Worm (Caenorhabditis elegans) whole organism, L2 larva: ENCODE measurements around the gene H04M03.3.

Experiments used
- C34F6.9 ChIP-seq: fragments of 150-350 bp; optimal IDR thresholded peaks from 2 replicates; lab custom pipeline; 2014; ENCODE audit warnings: missing biosample characterization, missing genetic modification characterization
- F13H6.1 ChIP-seq: sonication (generic microtip); optimal IDR thresholded peaks from 2 replicates; lab custom pipeline; 2016; ENCODE audit warnings: missing genetic modification characterization, missing compliant biosample characterization
- R02D3.7 ChIP-seq: fragments of 150-350 bp; optimal IDR thresholded peaks from 2 replicates; lab custom pipeline; 2014; ENCODE audit warnings: missing biosample characterization, missing genetic modification characterization
- Y55F3AM.14 ChIP-seq: fragments of 200-800 bp; sonication (Bioruptor generic); optimal IDR thresholded peaks from 2 replicates; lab custom pipeline; 2018; ENCODE audit warnings: mild to moderate bottlenecking, missing genetic modification characterization, missing compliant biosample characterization
- ZK546.5 ChIP-seq: sonication (generic microtip); optimal IDR thresholded peaks from 2 replicates; lab custom pipeline; 2017; ENCODE audit warnings: missing biosample characterization, missing genetic modification characterization
- alr-1 ChIP-seq: fragments of 150-350 bp; optimal IDR thresholded peaks from 2 replicates; lab custom pipeline; 2014; ENCODE audit warnings: missing biosample characterization, missing genetic modification characterization
- blmp-1 ChIP-seq: sonication (generic microtip); optimal IDR thresholded peaks from 2 replicates; lab custom pipeline; 2017; ENCODE audit warnings: missing genetic modification characterization, mild to moderate bottlenecking, missing compliant biosample characterization, antibody characterized with exemption, moderate library complexity; ENCODE audit not compliant: insufficient read depth
- ceh-16 ChIP-seq: fragments of 150-350 bp; optimal IDR thresholded peaks from 2 replicates; lab custom pipeline; 2014; ENCODE audit warnings: missing biosample characterization, missing genetic modification characterization
- ceh-82 ChIP-seq: fragments of 150-350 bp; optimal IDR thresholded peaks from 2 replicates; lab custom pipeline; 2014; ENCODE audit warnings: missing biosample characterization, missing genetic modification characterization
- dmd-4 ChIP-seq: sonication (generic microtip); optimal IDR thresholded peaks from 2 replicates; lab custom pipeline; 2017; ENCODE audit warnings: missing biosample characterization, missing genetic modification characterization
- egl-27 ChIP-seq: sonication (generic microtip); optimal IDR thresholded peaks from 3 replicates; lab custom pipeline; 2017; ENCODE audit warnings: missing biosample characterization, missing genetic modification reagents, missing genetic modification characterization
- elt-1 ChIP-seq: fragments of 150-350 bp; optimal IDR thresholded peaks from 2 replicates; lab custom pipeline; 2014; ENCODE audit warnings: missing biosample characterization, missing genetic modification characterization
- elt-3 ChIP-seq: sonication (generic microtip); optimal IDR thresholded peaks from 2 replicates; lab custom pipeline; 2017; ENCODE audit warnings: missing biosample characterization, missing genetic modification characterization
- fos-1 ChIP-seq: fragments of 150-350 bp; optimal IDR thresholded peaks from 2 replicates; lab custom pipeline; 2014; ENCODE audit warnings: missing biosample characterization, missing genetic modification characterization
- lin-11 ChIP-seq: fragments of 150-350 bp; sonication (generic microtip); optimal IDR thresholded peaks from 2 replicates; lab custom pipeline; 2014; ENCODE audit warnings: missing biosample characterization, missing genetic modification characterization, inconsistent platforms, mixed read lengths
- lin-39 ChIP-seq: fragments of 150-350 bp; optimal IDR thresholded peaks from 2 replicates; lab custom pipeline; 2014; ENCODE audit warnings: missing biosample characterization, missing genetic modification reagents, missing genetic modification characterization
- lsy-2 ChIP-seq, 2 experiments: fragments of 150-350 bp in 1 of 2; sonication (generic microtip) in 1 of 2; optimal IDR thresholded peaks; 2 replicates each; lab custom pipeline; 2014 to 2017; ENCODE audit warnings: missing biosample characterization in 2 of 2, missing genetic modification characterization in 2 of 2
- mab-5 ChIP-seq: fragments of 150-350 bp; optimal IDR thresholded peaks from 2 replicates; lab custom pipeline; 2014; ENCODE audit warnings: missing biosample characterization, missing genetic modification characterization
- mbf-1 ChIP-seq: sonication (generic microtip); optimal IDR thresholded peaks from 2 replicates; lab custom pipeline; 2017; ENCODE audit warnings: missing biosample characterization, missing genetic modification characterization
- nhr-10 ChIP-seq: sonication (generic microtip); optimal IDR thresholded peaks from 2 replicates; lab custom pipeline; 2017; ENCODE audit warnings: missing biosample characterization, missing genetic modification characterization
- nhr-129 ChIP-seq: fragments of 150-350 bp; optimal IDR thresholded peaks from 2 replicates; lab custom pipeline; 2014; ENCODE audit warnings: missing biosample characterization, missing genetic modification characterization
- nhr-21 ChIP-seq: fragments of 150-350 bp; optimal IDR thresholded peaks from 2 replicates; lab custom pipeline; 2014; ENCODE audit warnings: missing biosample characterization, missing genetic modification characterization
- nhr-23 ChIP-seq: fragments of 150-350 bp; optimal IDR thresholded peaks from 2 replicates; lab custom pipeline; 2014; ENCODE audit warnings: missing biosample characterization, missing genetic modification reagents, missing genetic modification characterization
- nhr-237 ChIP-seq: fragments of 150-350 bp; optimal IDR thresholded peaks from 2 replicates; lab custom pipeline; 2014; ENCODE audit warnings: missing biosample characterization, missing genetic modification characterization
- nhr-25 ChIP-seq: fragments of 150-350 bp; sonication (generic microtip); optimal IDR thresholded peaks from 3 replicates; lab custom pipeline; 2014; ENCODE audit warnings: missing biosample characterization, missing genetic modification characterization
- peb-1 ChIP-seq: fragments of 150-350 bp; optimal IDR thresholded peaks from 2 replicates; lab custom pipeline; 2014; ENCODE audit warnings: missing biosample characterization, missing genetic modification characterization
- skn-1 ChIP-seq: sonication (generic microtip); optimal IDR thresholded peaks from 2 replicates; lab custom pipeline; 2017; ENCODE audit warnings: missing biosample characterization, missing genetic modification characterization
- sma-3 ChIP-seq: sonication (generic microtip); optimal IDR thresholded peaks from 2 replicates; lab custom pipeline; 2016; ENCODE audit warnings: missing genetic modification reagents, missing genetic modification characterization, missing compliant biosample characterization
- sma-9 ChIP-seq, 2 experiments: fragments of 150-350 bp in 1 of 2; sonication (generic microtip) in 1 of 2; optimal IDR thresholded peaks; 2 replicates each; lab custom pipeline; 2014 to 2016; ENCODE audit warnings: missing genetic modification characterization in 2 of 2, mild to moderate bottlenecking in 1 of 2, missing biosample characterization in 1 of 2, missing compliant biosample characterization in 1 of 2, missing genetic modification reagents in 1 of 2, moderate library complexity in 1 of 2
- snpc-4 ChIP-seq: fragments of 150-350 bp; optimal IDR thresholded peaks from 2 replicates; lab custom pipeline; 2014; ENCODE audit warnings: missing biosample characterization, missing genetic modification characterization
- unc-55 ChIP-seq: fragments of 150-350 bp; sonication (generic microtip); optimal IDR thresholded peaks from 3 replicates; lab custom pipeline; 2014; ENCODE audit warnings: missing biosample characterization, missing genetic modification reagents, missing genetic modification characterization
- zag-1 ChIP-seq: fragments of 150-350 bp; optimal IDR thresholded peaks from 2 replicates; lab custom pipeline; 2014; ENCODE audit warnings: missing biosample characterization, missing genetic modification characterization
- ztf-1 ChIP-seq: fragments of 200-800 bp; sonication (Bioruptor generic); conservative IDR thresholded peaks from 2 replicates; pipeline ENCODE4 v1.3.6; 2022; ENCODE audit warnings: missing genetic modification characterization, missing compliant biosample characterization
- ztf-4 ChIP-seq: fragments of 150-350 bp; optimal IDR thresholded peaks from 2 replicates; lab custom pipeline; 2014; ENCODE audit warnings: missing biosample characterization, missing genetic modification characterization

H04M03.3 gene

ce11 chrIV:5885180-5885887 lies 6.0 kb upstream of the H04M03.3 start, which contains the start of gene glf-1:
TSS of gene glf-1 (plus strand) at chrIV:5885835.
- TF ChIP-seq elt-3 (tag; lab: Kevin White, UChicago) (no peak), C34F6.9 (tag; lab: Kevin White, UChicago) (no peak), blmp-1 (peak; percentile 8), nhr-129 (tag; lab: Kevin White, UChicago) (no peak), elt-1 (tag; lab: Kevin White, UChicago) (peak; percentile 62)

ce11 chrIV:5886605-5887004 lies 4.8 kb upstream of the H04M03.3 start:
- no peak for TF ChIP-seq zag-1 (tag; lab: Kevin White, UChicago)
- TF ChIP-seq skn-1 (tag; lab: Kevin White, UChicago) = no peak
- no peak for TF ChIP-seq egl-27 (tag; lab: Kevin White, UChicago)
- TF ChIP-seq ceh-16 (tag; lab: Kevin White, UChicago) = no peak
- TF ChIP-seq elt-1 (tag; lab: Kevin White, UChicago) = no peak
- no peak for TF ChIP-seq nhr-21 (tag; lab: Kevin White, UChicago)
- no peak for TF ChIP-seq peb-1 (tag; lab: Kevin White, UChicago)
- TF ChIP-seq nhr-237 = no peak
- TF ChIP-seq F13H6.1 (tag; lab: Kevin White, UChicago) = no peak
- no peak for TF ChIP-seq ZK546.5 (tag; lab: Kevin White, UChicago)
- TF ChIP-seq ztf-1 (GFP tag; lab: Robert Waterston, UW) = no peak
- TF ChIP-seq fos-1 (tag; lab: Kevin White, UChicago) = no peak
- no peak for TF ChIP-seq dmd-4 (tag; lab: Kevin White, UChicago)
- TF ChIP-seq ztf-4 (tag; lab: Kevin White, UChicago) = no peak
- no peak for TF ChIP-seq nhr-10 (tag; lab: Kevin White, UChicago)
- no peak for TF ChIP-seq lsy-2 (tag; optimal IDR thresholded peaks at IDR 0.05; lab: Kevin White, UChicago)
- no peak for TF ChIP-seq snpc-4 (tag; lab: Kevin White, UChicago)
- no peak for TF ChIP-seq alr-1

ce11 chrIV:5895190-5895589 lies 3.8 kb downstream of the H04M03.3 start, which contains the start of gene nspb-6:
TSS of gene nspb-6 (plus strand) at chrIV:5895490.
- TF ChIP-seq sma-3 (GFP tag; lab: Kevin White, UChicago) (no peak), R02D3.7 (tag; lab: Kevin White, UChicago) (no peak), ceh-82 (tag; lab: Kevin White, UChicago) (no peak), ztf-1 (GFP tag; lab: Robert Waterston, UW) (no peak), nhr-237 (no peak), mab-5 (tag; lab: Kevin White, UChicago) (no peak), nhr-129 (tag; lab: Kevin White, UChicago) (no peak), Y55F3AM.14 (no peak), lin-11 (tag; lab: Kevin White, UChicago) (no peak), egl-27 (tag; lab: Kevin White, UChicago) (no peak), sma-9 (GFP tag; optimal IDR thresholded peaks at IDR 0.05; lab: Kevin White, UChicago) (no peak), sma-9 (tag; optimal IDR thresholded peaks at IDR 0.05; lab: Kevin White, UChicago) (no peak), unc-55 (GFP tag; lab: Kevin White, UChicago) (no peak), mbf-1 (tag; lab: Kevin White, UChicago) (no peak), nhr-23 (tag; lab: Kevin White, UChicago) (no peak)

- TF ChIP-seq nhr-25 (tag; lab: Kevin White, UChicago) (no peak), sma-9 (GFP tag; optimal IDR thresholded peaks at IDR 0.05; lab: Kevin White, UChicago) (no peak), sma-9 (tag; optimal IDR thresholded peaks at IDR 0.05; lab: Kevin White, UChicago) (no peak), lin-39 (tag; lab: Kevin White, UChicago) (no peak), elt-1 (tag; lab: Kevin White, UChicago) (no peak)
These were observed 5.0 kb downstream of the H04M03.3 start, which contains the start of gene pck-3 for ce11 chrIV:5896341-5896740. TSS of gene pck-3 (plus strand) at chrIV:5896641.
